ENCODE assay signal across 3 fruit fly cellular contexts in the genomic region with DNA sequence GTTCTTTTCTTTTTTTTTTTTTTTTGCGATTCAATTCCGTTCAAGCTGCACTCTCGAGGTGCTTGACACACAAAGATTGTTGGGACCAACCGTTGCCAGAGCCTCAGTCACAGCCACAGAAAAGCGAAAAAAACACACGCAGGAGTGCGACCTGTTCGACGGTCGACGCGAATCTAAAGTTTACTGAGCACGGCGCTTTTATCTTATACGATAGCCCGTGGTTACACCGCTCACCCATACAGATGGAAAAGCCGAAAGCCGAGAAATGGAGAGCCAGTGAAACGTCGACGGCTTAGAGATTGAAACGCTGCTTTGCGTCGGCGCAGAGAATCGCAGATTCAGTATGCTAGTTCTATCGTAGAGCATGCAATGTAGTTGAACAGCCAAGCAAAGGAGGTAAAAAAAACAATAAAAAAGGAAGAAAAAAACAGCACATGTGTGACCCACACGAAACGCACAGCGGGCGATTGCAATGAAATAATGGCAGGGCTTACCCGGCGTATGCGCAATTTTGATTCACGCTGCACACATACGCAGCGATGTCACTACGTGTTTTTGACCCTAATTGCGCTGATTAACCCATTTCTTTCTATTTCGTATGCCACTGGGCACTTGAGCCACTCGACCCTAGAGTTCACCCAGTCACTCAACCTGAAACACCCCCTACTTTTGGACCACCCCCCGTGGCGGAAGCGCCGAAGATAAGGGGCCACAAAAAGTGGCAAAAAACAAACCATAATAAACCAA.
TF ChIP-seq lines count a peak whose summit lies in the region.

A gene (minus strand): TSS at position 180 of the 747 bp plus-strand sequence.

- TF ChIP-seq CTCF in whole organism, embryonic (GFP tag; optimal IDR thresholded peaks at IDR 0.05; lab: Kevin White, UChicago) = no peak

TF ChIP-seq in whole organism, embryonic, 481 proteins besides CTCF, POLR2A, EP300 and RAD21 (continues in another document):
- peak in 1 of 2 experiments; percentile 12 for TF ChIP-seq Trl (optimal IDR thresholded peaks at IDR 0.05; lab: Kevin White, UChicago)
- no peak for TF ChIP-seq Trl (GFP tag; optimal IDR thresholded peaks at IDR 0.05; lab: Kevin White, UChicago)
- TF ChIP-seq B-H1 (GFP tag; IDR thresholded peaks at IDR 0.05; lab: Robert Waterston, UW) = no peak
- TF ChIP-seq bsh (GFP tag; optimal IDR thresholded peaks at IDR 0.05; lab: Kevin White, UChicago) = peak in 1 of 2 experiments; percentile 35
- TF ChIP-seq Asciz (GFP tag; optimal IDR thresholded peaks at IDR 0.05; lab: Kevin White, UChicago) = no peak
- peak; percentile 15 for TF ChIP-seq cg (GFP tag; optimal IDR thresholded peaks at IDR 0.05; lab: Kevin White, UChicago)
- peak; percentile 36 for TF ChIP-seq Jarid2 (GFP tag; optimal IDR thresholded peaks at IDR 0.05; lab: Kevin White, UChicago)
- TF ChIP-seq CG1602 (GFP tag; optimal IDR thresholded peaks at IDR 0.05; lab: Kevin White, UChicago) = no peak
- TF ChIP-seq Opbp (GFP tag; IDR thresholded peaks at IDR 0.05; lab: Robert Waterston, UW; ENCODE audit: partially characterized antibody) = no peak
- no peak for TF ChIP-seq HLHmδ (GFP tag; optimal IDR thresholded peaks at IDR 0.05; lab: Kevin White, UChicago)
- TF ChIP-seq CrebB (tag; optimal IDR thresholded peaks at IDR 0.05; lab: Kevin White, UChicago) = no peak
- no peak for TF ChIP-seq schlank (tag; optimal IDR thresholded peaks at IDR 0.05; lab: Kevin White, UChicago)
- peak; percentile 51 for TF ChIP-seq Med (GFP tag; lab: Kevin White, UChicago)
- TF ChIP-seq PHDP (tag; optimal IDR thresholded peaks at IDR 0.05; lab: Kevin White, UChicago) = no peak
- TF ChIP-seq Nf-YA (GFP tag; IDR thresholded peaks at IDR 0.05; lab: Robert Waterston, UW) = no peak
- TF ChIP-seq CG6791 (GFP tag; IDR thresholded peaks at IDR 0.05; lab: Robert Waterston, UW; ENCODE audit: partially characterized antibody) = no peak
- TF ChIP-seq fd102C (GFP tag; optimal IDR thresholded peaks at IDR 0.05; lab: Kevin White, UChicago) = no peak
- TF ChIP-seq pb (GFP tag; optimal IDR thresholded peaks at IDR 0.05; lab: Kevin White, UChicago) = no peak
- TF ChIP-seq Adf1 (GFP tag; IDR thresholded peaks at IDR 0.05; lab: Robert Waterston, UW) = no peak
- peak; percentile 21; the same call in 1 of the 2 replicates for TF ChIP-seq Scr (GFP tag; IDR thresholded peaks at IDR 0.05; lab: Robert Waterston, UW; ENCODE audit: partially characterized antibody)
- TF ChIP-seq chm (GFP tag; IDR thresholded peaks at IDR 0.05; lab: Robert Waterston, UW) = no peak
- TF ChIP-seq org-1 (GFP tag; optimal IDR thresholded peaks at IDR 0.05; lab: Kevin White, UChicago) = no peak
- no peak for TF ChIP-seq amos (GFP tag; IDR thresholded peaks at IDR 0.05; lab: Robert Waterston, UW; ENCODE audit: partially characterized antibody)
- peak; percentile 73; the same call in 1 of the 2 replicates for TF ChIP-seq CG7372 (GFP tag; IDR thresholded peaks at IDR 0.05; lab: Robert Waterston, UW)
- TF ChIP-seq CG4424 (GFP tag; optimal IDR thresholded peaks at IDR 0.05; lab: Kevin White, UChicago) = no peak
- TF ChIP-seq Ets65A (GFP tag; lab: Kevin White, UChicago) = peak; percentile 39
- TF ChIP-seq CG11695 (GFP tag; IDR thresholded peaks at IDR 0.05; lab: Robert Waterston, UW) = no peak

TF ChIP-seq in whole organism, prepupa, 60 proteins besides CTCF, POLR2A, EP300 and RAD21:
- TF ChIP-seq Ets96B (tag; optimal IDR thresholded peaks at IDR 0.05; lab: Kevin White, UChicago) = no peak
- peak; percentile 44; the same call in 1 of the 2 replicates for TF ChIP-seq CG15336 (GFP tag; IDR thresholded peaks at IDR 0.05; lab: Robert Waterston, UW)
- TF ChIP-seq CG8119 (GFP tag; IDR thresholded peaks at IDR 0.05; lab: Robert Waterston, UW) = peak; percentile 15; the same call in 1 of the 3 replicates
- TF ChIP-seq CG6163 (GFP tag; IDR thresholded peaks at IDR 0.05; lab: Robert Waterston, UW) = peak; percentile 35; the same call in 2 of the 3 replicates
- TF ChIP-seq eg (GFP tag; IDR thresholded peaks at IDR 0.05; lab: Robert Waterston, UW) = peak; percentile 60; the same call in 2 of the 3 replicates
- TF ChIP-seq Hr4 (GFP tag; optimal IDR thresholded peaks at IDR 0.05; lab: Kevin White, UChicago) = no peak
- TF ChIP-seq CG6808 (GFP tag; optimal IDR thresholded peaks at IDR 0.05; lab: Kevin White, UChicago) = peak; percentile 37
- TF ChIP-seq CG6276 (GFP tag; optimal IDR thresholded peaks at IDR 0.05; lab: Kevin White, UChicago) = peak; percentile 26
- peak; percentile 17 to 48 for TF ChIP-seq ss (GFP tag; optimal IDR thresholded peaks at IDR 0.05; lab: Kevin White, UChicago)
- peak; percentile 27 for TF ChIP-seq Eip78C (GFP tag; lab: Kevin White, UChicago)

TF ChIP-seq in whole organism, pupa, 21 proteins besides CTCF, POLR2A, EP300 and RAD21:
- TF ChIP-seq CG9948 (tag; optimal IDR thresholded peaks at IDR 0.05; lab: Kevin White, UChicago) (no peak), CG17806 (tag; optimal IDR thresholded peaks at IDR 0.05; lab: Kevin White, UChicago) (no peak), CG12605 (GFP tag; IDR thresholded peaks at IDR 0.05; lab: Robert Waterston, UW) (peak; percentile 64; the same call in 1 of the 2 replicates), Snoo (tag; optimal IDR thresholded peaks at IDR 0.05; lab: Kevin White, UChicago) (no peak), Pif1A (GFP tag; optimal IDR thresholded peaks at IDR 0.05; lab: Kevin White, UChicago) (no peak), CG14655 (GFP tag; optimal IDR thresholded peaks at IDR 0.05; lab: Kevin White, UChicago) (peak; percentile 32), CG15710 (tag; optimal IDR thresholded peaks at IDR 0.05; lab: Kevin White, UChicago) (no peak), rn (GFP tag; IDR thresholded peaks at IDR 0.05; lab: Robert Waterston, UW) (no peak), Ets98B (GFP tag; IDR thresholded peaks at IDR 0.05; lab: Robert Waterston, UW) (peak; percentile 38; the same call in 1 of the 2 replicates), CG8159 (tag; optimal IDR thresholded peaks at IDR 0.05; lab: Kevin White, UChicago) (no peak), CG13204 (GFP tag; optimal IDR thresholded peaks at IDR 0.05; lab: Kevin White, UChicago) (no peak), CG10348 (GFP tag; IDR thresholded peaks at IDR 0.05; lab: Robert Waterston, UW) (no peak), CG8301 (tag; optimal IDR thresholded peaks at IDR 0.05; lab: Kevin White, UChicago) (peak; percentile 4), CG4496 (GFP tag; IDR thresholded peaks at IDR 0.05; lab: Robert Waterston, UW) (peak; percentile 63), CG32121 (GFP tag; IDR thresholded peaks at IDR 0.05; lab: Robert Waterston, UW) (no peak), fd96Ca (GFP tag; IDR thresholded peaks at IDR 0.05; lab: Robert Waterston, UW) (peak; percentile 38; the same call in 2 of the 3 replicates), EcR (GFP tag; optimal IDR thresholded peaks at IDR 0.05; lab: Kevin White, UChicago) (peak; percentile 68), Pif1B (GFP tag; optimal IDR thresholded peaks at IDR 0.05; lab: Kevin White, UChicago) (no peak), CG34367 (tag; optimal IDR thresholded peaks at IDR 0.05; lab: Kevin White, UChicago) (no peak), gl (tag; optimal IDR thresholded peaks at IDR 0.05; lab: Kevin White, UChicago) (no peak), D1 (tag; optimal IDR thresholded peaks at IDR 0.05; lab: Kevin White, UChicago) (no peak)
